Worm (Caenorhabditis elegans) whole organism, young adult: ENCODE results near the gene F43G6.16.

ENCODE experiments used
- B0035.1 ChIP-seq: sonication (generic microtip); optimal IDR thresholded peaks from 2 replicates; lab custom pipeline; 2016; ENCODE audit warnings: missing genetic modification characterization, mild to moderate bottlenecking, missing compliant biosample characterization, missing genotype, missing genetic modification reagents
- C17E4.6 ChIP-seq: fragments of 200-800 bp; sonication (Bioruptor generic); IDR thresholded peaks from 2 replicates; pipeline ENCODE4 v1.3.6; 2022; ENCODE audit warnings: missing genetic modification reagents, missing genetic modification characterization, missing compliant biosample characterization
- F10E7.11 ChIP-seq: sonication (generic microtip); optimal IDR thresholded peaks from 2 replicates; lab custom pipeline; 2017; ENCODE audit warnings: mild to moderate bottlenecking, missing genetic modification characterization, moderate library complexity, missing compliant biosample characterization
- F37B4.10 ChIP-seq: fragments of 200-800 bp; sonication (Bioruptor generic); IDR thresholded peaks from 2 replicates; pipeline ENCODE4 v1.3.6; 2022; ENCODE audit warnings: missing genetic modification characterization, missing compliant biosample characterization
- F39B2.1 ChIP-seq: fragments of 200-800 bp; sonication (Bioruptor generic); IDR thresholded peaks from 2 replicates; pipeline ENCODE4 v1.3.6; 2022; ENCODE audit warnings: missing genetic modification reagents, missing genetic modification characterization, missing compliant biosample characterization
- F52B5.7 ChIP-seq: sonication (generic microtip); optimal IDR thresholded peaks from 2 replicates; lab custom pipeline; 2016; ENCODE audit warnings: mild to moderate bottlenecking, missing genetic modification characterization, missing compliant biosample characterization
- K11D2.4 ChIP-seq: fragments of 200-800 bp; sonication (Bioruptor generic); IDR thresholded peaks from 2 replicates; pipeline ENCODE4 v1.3.6; 2022; ENCODE audit warnings: missing genetic modification reagents, missing genetic modification characterization, missing compliant biosample characterization
- Y53G8AR.9 ChIP-seq: fragments of 200-800 bp; sonication (Bioruptor generic); conservative IDR thresholded peaks from 2 replicates; pipeline ENCODE4 v1.3.6; 2022; ENCODE audit warnings: missing genetic modification reagents, missing genetic modification characterization, missing compliant biosample characterization
- Y56A3A.18 ChIP-seq: fragments of 200-800 bp; sonication (Bioruptor generic); IDR thresholded peaks from 2 replicates; pipeline ENCODE4 v1.3.6; 2022; ENCODE audit warnings: missing genetic modification reagents, missing genetic modification characterization, missing compliant biosample characterization
- Y67H2A.10 ChIP-seq: fragments of 200-800 bp; sonication (Bioruptor generic); conservative IDR thresholded peaks from 2 replicates; pipeline ENCODE4 v1.3.6; 2022; ENCODE audit warnings: missing genetic modification reagents, missing genetic modification characterization, missing compliant biosample characterization
- Y79H2A.3 ChIP-seq: fragments of 200-800 bp; sonication (Bioruptor generic); conservative IDR thresholded peaks from 2 replicates; pipeline ENCODE4 v1.3.6; 2022; ENCODE audit warnings: missing genetic modification reagents, missing genetic modification characterization, missing compliant biosample characterization
- Y95B8A.8 ChIP-seq: fragments of 200-800 bp; sonication (Bioruptor generic); IDR thresholded peaks from 2 replicates; pipeline ENCODE4 v1.3.6; 2022; ENCODE audit warnings: missing genetic modification reagents, missing genetic modification characterization, missing compliant biosample characterization
- akir-1 ChIP-seq: fragments of 200-800 bp; sonication (Bioruptor generic); optimal IDR thresholded peaks from 2 replicates; lab custom pipeline; 2018; ENCODE audit warnings: mild to moderate bottlenecking, missing genetic modification characterization, moderate library complexity, missing compliant biosample characterization
- ama-1 ChIP-seq, 3 experiments: fragments of 150-350 bp in 1 of 3; sonication (generic microtip) in 2 of 3; optimal IDR thresholded peaks; 2 replicates each; lab custom pipeline; 2014 to 2018; ENCODE audit warnings: missing biosample characterization in 2 of 3, missing genetic modification characterization in 2 of 3, missing genetic modification reagents in 2 of 3
- athp-1 ChIP-seq: sonication (generic microtip); optimal IDR thresholded peaks from 2 replicates; lab custom pipeline; 2017; ENCODE audit warnings: mild to moderate bottlenecking, missing genetic modification characterization, missing compliant biosample characterization
- attf-3 ChIP-seq: fragments of 200-800 bp; sonication (Bioruptor generic); conservative IDR thresholded peaks from 2 replicates; pipeline ENCODE4 v1.3.6; 2022; ENCODE audit warnings: missing genetic modification reagents, missing genetic modification characterization, missing compliant biosample characterization
- attf-5 ChIP-seq: fragments of 200-800 bp; sonication (Bioruptor generic); optimal IDR thresholded peaks from 2 replicates; lab custom pipeline; 2018; ENCODE audit warnings: mild to moderate bottlenecking, missing genetic modification characterization, missing compliant biosample characterization
- bed-2 ChIP-seq: fragments of 200-800 bp; sonication (Bioruptor generic); IDR thresholded peaks from 2 replicates; pipeline ENCODE4 v1.3.6; 2022; ENCODE audit warnings: missing genetic modification reagents, missing genetic modification characterization, missing compliant biosample characterization
- ccch-3 ChIP-seq: fragments of 200-800 bp; sonication (Bioruptor generic); optimal IDR thresholded peaks from 2 replicates; lab custom pipeline; 2018; ENCODE audit warnings: mild to moderate bottlenecking, missing genetic modification characterization, missing compliant biosample characterization
- cebp-2 ChIP-seq: fragments of 200-800 bp; sonication (Bioruptor generic); IDR thresholded peaks from 2 replicates; pipeline ENCODE4 v1.3.6; 2022; ENCODE audit warnings: missing genetic modification characterization, missing compliant biosample characterization
- ceh-79 ChIP-seq: sonication (generic microtip); optimal IDR thresholded peaks from 2 replicates; lab custom pipeline; 2017; ENCODE audit warnings: mild to moderate bottlenecking, missing genetic modification characterization, missing compliant biosample characterization
- ceh-91 ChIP-seq: fragments of 200-800 bp; sonication (Bioruptor generic); IDR thresholded peaks from 2 replicates; pipeline ENCODE4 v1.3.6; 2022; ENCODE audit warnings: missing genetic modification reagents, missing genetic modification characterization, missing compliant biosample characterization
- die-1 ChIP-seq: sonication (generic microtip); optimal IDR thresholded peaks from 2 replicates; lab custom pipeline; 2016; ENCODE audit warnings: missing genotype, mild to moderate bottlenecking, missing genetic modification characterization, missing compliant biosample characterization
- egrh-3 ChIP-seq: fragments of 200-800 bp; sonication (Bioruptor generic); IDR thresholded peaks from 2 replicates; pipeline ENCODE4 v1.3.6; 2022; ENCODE audit warnings: missing genetic modification reagents, missing genetic modification characterization, missing compliant biosample characterization
- ets-4 ChIP-seq: fragments of 200-800 bp; sonication (Bioruptor generic); optimal IDR thresholded peaks from 2 replicates; lab custom pipeline; 2018; ENCODE audit warnings: mild to moderate bottlenecking, missing genetic modification characterization, missing compliant biosample characterization
- hmg-1.2 ChIP-seq: fragments of 200-800 bp; sonication (Bioruptor generic); IDR thresholded peaks from 2 replicates; pipeline ENCODE4 v1.3.6; 2022; ENCODE audit warnings: missing genetic modification reagents, missing genetic modification characterization, missing compliant biosample characterization
- hmg-20 ChIP-seq: fragments of 200-800 bp; sonication (Bioruptor generic); IDR thresholded peaks from 2 replicates; pipeline ENCODE4 v1.3.6; 2022; ENCODE audit warnings: missing genetic modification reagents, missing genetic modification characterization, missing compliant biosample characterization
- let-526 ChIP-seq: fragments of 200-800 bp; sonication (Bioruptor generic); IDR thresholded peaks from 2 replicates; pipeline ENCODE4 v1.3.6; 2022; ENCODE audit warnings: missing genetic modification reagents, missing genetic modification characterization, missing compliant biosample characterization
- lin-26 ChIP-seq: fragments of 200-800 bp; sonication (Bioruptor generic); IDR thresholded peaks from 2 replicates; pipeline ENCODE4 v1.3.6; 2022; ENCODE audit warnings: missing genetic modification reagents, missing genetic modification characterization, missing compliant biosample characterization
- lin-40 ChIP-seq: sonication (generic microtip); optimal IDR thresholded peaks from 2 replicates; lab custom pipeline; 2016; ENCODE audit warnings: missing genetic modification characterization, mild to moderate bottlenecking, missing compliant biosample characterization, missing genotype, missing genetic modification reagents
- lir-1 ChIP-seq: fragments of 200-800 bp; sonication (Bioruptor generic); conservative IDR thresholded peaks from 2 replicates; pipeline ENCODE4 v1.3.6; 2022; ENCODE audit warnings: missing genetic modification reagents, missing genetic modification characterization, missing compliant biosample characterization
- madf-3 ChIP-seq: fragments of 200-800 bp; sonication (Bioruptor generic); IDR thresholded peaks from 2 replicates; pipeline ENCODE4 v1.3.6; 2022; ENCODE audit warnings: missing genetic modification reagents, missing genetic modification characterization, missing compliant biosample characterization
- madf-6 ChIP-seq: fragments of 200-800 bp; sonication (Bioruptor generic); IDR thresholded peaks from 2 replicates; pipeline ENCODE4 v1.3.6; 2022; ENCODE audit warnings: missing genetic modification reagents, missing genetic modification characterization, missing compliant biosample characterization
- nfya-2 ChIP-seq: fragments of 200-800 bp; sonication (Bioruptor generic); IDR thresholded peaks from 2 replicates; pipeline ENCODE4 v1.3.6; 2022; ENCODE audit warnings: missing genetic modification reagents, missing genetic modification characterization, missing compliant biosample characterization
- nfyb-1 ChIP-seq: fragments of 200-800 bp; sonication (Bioruptor generic); IDR thresholded peaks from 2 replicates; pipeline ENCODE4 v1.3.6; 2022; ENCODE audit warnings: missing genetic modification reagents, missing genetic modification characterization, missing compliant biosample characterization
- nhr-90 ChIP-seq: sonication (generic microtip); optimal IDR thresholded peaks from 2 replicates; lab custom pipeline; 2016; ENCODE audit warnings: missing genotype, mild to moderate bottlenecking, missing genetic modification characterization, missing compliant biosample characterization
- pha-4 ChIP-seq: fragments of 150-350 bp; sonication (generic microtip); optimal IDR thresholded peaks from 2 replicates; lab custom pipeline; 2014; ENCODE audit warnings: missing biosample characterization, missing genetic modification reagents, missing genetic modification characterization
- rcor-1 ChIP-seq: fragments of 200-800 bp; sonication (Bioruptor generic); IDR thresholded peaks from 2 replicates; pipeline ENCODE4 v1.3.6; 2022; ENCODE audit warnings: missing genetic modification reagents, missing genetic modification characterization, missing compliant biosample characterization
- repo-1 ChIP-seq: sonication (generic microtip); optimal IDR thresholded peaks from 2 replicates; lab custom pipeline; 2017; ENCODE audit warnings: mild to moderate bottlenecking, missing genetic modification characterization, missing compliant biosample characterization
- sea-2 ChIP-seq: fragments of 200-800 bp; sonication (Bioruptor generic); IDR thresholded peaks from 2 replicates; pipeline ENCODE4 v1.3.6; 2022; ENCODE audit warnings: missing genetic modification characterization, missing compliant biosample characterization
- snpc-1.1 ChIP-seq: sonication (generic microtip); optimal IDR thresholded peaks from 2 replicates; lab custom pipeline; 2017; ENCODE audit warnings: missing genetic modification characterization, mild to moderate bottlenecking, missing compliant biosample characterization, antibody characterized with exemption, moderate library complexity, missing genotype, missing genetic modification reagents; ENCODE audit not compliant: insufficient read depth
- snpc-3.4 ChIP-seq: sonication (generic microtip); optimal IDR thresholded peaks from 2 replicates; lab custom pipeline; 2017; ENCODE audit warnings: missing genetic modification characterization, mild to moderate bottlenecking, missing compliant biosample characterization, antibody characterized with exemption, moderate library complexity, missing genotype, missing genetic modification reagents
- somi-1 ChIP-seq: fragments of 200-800 bp; sonication (Bioruptor generic); optimal IDR thresholded peaks from 2 replicates; lab custom pipeline; 2018; ENCODE audit warnings: mild to moderate bottlenecking, missing genetic modification characterization, missing compliant biosample characterization
- tbp1 ChIP-seq: fragments of 200-800 bp; sonication (Bioruptor generic); optimal IDR thresholded peaks from 2 replicates; lab custom pipeline; 2018; ENCODE audit warnings: mild to moderate bottlenecking, missing genetic modification characterization, missing compliant biosample characterization
- tlf-1 ChIP-seq: fragments of 200-800 bp; sonication (Bioruptor generic); optimal IDR thresholded peaks from 2 replicates; lab custom pipeline; 2018; ENCODE audit warnings: mild to moderate bottlenecking, missing genetic modification characterization, missing compliant biosample characterization
- ztf-28 ChIP-seq: fragments of 200-800 bp; sonication (Bioruptor generic); IDR thresholded peaks from 2 replicates; pipeline ENCODE4 v1.3.6; 2022; ENCODE audit warnings: missing genetic modification reagents, missing genetic modification characterization, missing compliant biosample characterization

Gene F43G6.16

DNA sequence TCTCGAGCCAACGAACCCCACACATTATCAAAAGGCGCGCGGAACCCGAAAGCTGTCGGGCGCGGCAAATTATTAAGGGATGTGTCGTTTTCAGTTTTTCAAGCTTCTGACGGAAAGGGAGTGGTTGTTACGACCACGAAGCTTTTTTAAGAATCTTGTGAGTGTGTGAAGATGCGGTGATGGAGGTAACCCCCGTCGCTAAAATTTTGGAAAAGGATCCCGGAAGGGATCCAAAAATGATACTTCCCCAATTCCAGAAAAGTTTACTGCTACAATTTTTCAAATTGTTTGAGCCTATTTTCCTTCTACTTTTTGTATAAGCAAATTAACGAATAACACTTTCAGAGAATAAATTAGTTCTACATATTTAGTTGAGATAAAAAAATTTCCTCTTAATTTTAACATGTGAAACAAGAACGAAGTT, 25.7 kb downstream of the F43G6.16 start (continued):
- TF ChIP-seq K11D2.4 (GFP tag; lab: Robert Waterston, UW) (no peak), ceh-91 (GFP tag; lab: Robert Waterston, UW) (no peak), lir-1 (GFP tag; lab: Robert Waterston, UW) (no peak), F39B2.1 (GFP tag; lab: Robert Waterston, UW) (no peak), attf-3 (GFP tag; lab: Robert Waterston, UW) (no peak), nfya-2 (GFP tag; lab: Robert Waterston, UW) (no peak), pha-4 (tag; lab: Kevin White, UChicago) (no peak), let-526 (no peak), C17E4.6 (no peak), Y56A3A.18 (GFP tag; lab: Robert Waterston, UW) (peak; percentile 33; the same call in 1 of the 2 replicates), somi-1 (GFP tag; lab: Kevin White, UChicago) (peak; percentile 5), akir-1 (no peak), B0035.1 (no peak), ets-4 (GFP tag; lab: Kevin White, UChicago) (no peak), madf-6 (GFP tag; lab: Robert Waterston, UW) (0 out of 2 replicates have a peak, but pooled peaks have one; percentile 18), F37B4.10 (GFP tag; lab: Robert Waterston, UW) (no peak), athp-1 (tag; lab: Kevin White, UChicago) (peak; percentile 33), hmg-20 (GFP tag; lab: Robert Waterston, UW) (no peak), ztf-28 (GFP tag; lab: Robert Waterston, UW) (no peak), nhr-90 (tag; lab: Kevin White, UChicago) (peak; percentile 24), tbp1 (GFP tag; lab: Kevin White, UChicago) (peak; percentile 59), F52B5.7 (tag; lab: Kevin White, UChicago) (no peak), bed-2 (GFP tag; lab: Robert Waterston, UW) (no peak), die-1 (tag; lab: Kevin White, UChicago) (no peak), Y95B8A.8 (GFP tag; lab: Robert Waterston, UW) (no peak), Y53G8AR.9 (GFP tag; lab: Robert Waterston, UW) (0 out of 2 replicates have a peak, but pooled peaks have one; percentile 74), ccch-3 (GFP tag; lab: Kevin White, UChicago) (no peak), lin-26 (peak; percentile 79), madf-3 (GFP tag; lab: Robert Waterston, UW) (no peak), snpc-1.1 (tag; lab: Kevin White, UChicago) (peak; percentile 86), lin-40 (no peak), ama-1 (optimal IDR thresholded peaks at IDR 0.05; lab: Kevin White, UChicago) (peak; percentile 97), ama-1 (GFP tag; optimal IDR thresholded peaks at IDR 0.05; lab: Kevin White, UChicago) (no peak), egrh-3 (no peak), tlf-1 (GFP tag; lab: Kevin White, UChicago) (peak; percentile 61), repo-1 (no peak), snpc-3.4 (peak; percentile 45), F10E7.11 (tag; lab: Kevin White, UChicago) (no peak), ceh-79 (tag; lab: Kevin White, UChicago) (no peak), Y79H2A.3 (GFP tag; lab: Robert Waterston, UW) (no peak), Y67H2A.10 (GFP tag; lab: Robert Waterston, UW) (no peak), hmg-1.2 (GFP tag; lab: Robert Waterston, UW) (0 out of 2 replicates have a peak, but pooled peaks have one; percentile 23), cebp-2 (no peak), nfyb-1 (GFP tag; lab: Robert Waterston, UW) (peak; percentile 92), rcor-1 (GFP tag; lab: Robert Waterston, UW) (no peak), sea-2 (GFP tag; lab: Robert Waterston, UW) (no peak), attf-5 (GFP tag; lab: Kevin White, UChicago) (peak; percentile 65)
